Worm (Caenorhabditis elegans): Measurements from ENCODE around the gene wdr-54.

wdr-54 gene

DNA sequence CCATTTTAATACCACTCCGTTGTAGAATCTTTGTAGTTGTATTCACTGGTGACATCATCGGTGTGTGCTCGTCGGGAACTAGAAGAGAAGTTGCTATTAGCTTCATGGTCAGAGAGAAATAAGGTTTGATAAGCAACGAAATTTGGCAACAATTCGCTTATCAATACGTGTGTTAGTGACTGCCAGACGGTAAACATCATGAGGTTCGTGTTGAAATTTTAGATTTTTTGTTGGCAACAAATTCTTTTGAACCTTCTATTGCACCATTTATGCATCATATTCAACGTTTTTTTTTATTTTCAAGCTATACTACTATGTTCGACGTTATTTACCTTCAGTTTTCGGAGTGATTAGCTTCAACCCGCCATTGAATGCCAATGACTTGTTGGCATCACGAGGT, 5.0 kb upstream of the wdr-54 start (continued):
- TF ChIP-seq pqm-1 (tag; optimal IDR thresholded peaks at IDR 0.05) (peak; percentile 66), dve-1 (tag; optimal IDR thresholded peaks at IDR 0.05; ENCODE audit: insufficient read depth) (peak; percentile 59), nhr-111 (GFP tag; optimal IDR thresholded peaks at IDR 0.05) (no peak), mep-1 (tag; optimal IDR thresholded peaks at IDR 0.05) (no peak), nhr-10 (tag; optimal IDR thresholded peaks at IDR 0.05) (no peak), nhr-6 (tag; optimal IDR thresholded peaks at IDR 0.05) (no peak), lsy-2 (tag; optimal IDR thresholded peaks at IDR 0.05) (no peak), lin-1 (GFP tag; IDR thresholded peaks at IDR 0.05) (no peak), ceh-62 (tag; optimal IDR thresholded peaks at IDR 0.05) (no peak), zip-2 (tag; optimal IDR thresholded peaks at IDR 0.05) (no peak), dmd-9 (GFP tag; IDR thresholded peaks at IDR 0.05) (no peak), nhr-77 (tag; optimal IDR thresholded peaks at IDR 0.05) (peak; percentile 87), mdl-1 (tag; optimal IDR thresholded peaks at IDR 0.05) (no peak)

DNA sequence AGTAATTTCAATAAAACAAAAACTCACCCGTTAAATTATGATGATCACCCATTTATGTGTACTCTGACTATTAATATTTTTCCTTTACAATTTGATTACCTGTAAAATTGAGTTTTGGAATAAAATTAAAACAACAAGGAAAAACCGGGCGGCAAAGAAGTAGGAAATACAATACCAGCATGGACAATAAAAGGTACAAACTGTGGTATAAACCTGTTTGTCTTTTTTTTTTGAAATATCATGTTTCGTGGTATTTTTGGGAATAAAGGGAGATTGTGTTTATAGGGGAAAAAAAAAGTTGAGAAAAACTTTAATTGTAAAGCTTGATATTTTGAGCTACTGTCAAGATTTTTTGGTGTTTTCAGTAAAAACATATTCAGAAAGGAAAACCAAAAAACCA, 3.3 kb upstream of the wdr-54 start, which contains the start of gene daf-3:
daf-3 (minus strand) TSS at position 101 of the 400 bp plus-strand sequence.
- TF ChIP-seq daf-19 (GFP tag; conservative IDR thresholded peaks at IDR 0.05) (no peak), daf-16 (GFP tag; optimal IDR thresholded peaks at IDR 0.05) (no peak), daf-16 (tag; optimal IDR thresholded peaks at IDR 0.05) (peak; percentile 27)

DNA sequence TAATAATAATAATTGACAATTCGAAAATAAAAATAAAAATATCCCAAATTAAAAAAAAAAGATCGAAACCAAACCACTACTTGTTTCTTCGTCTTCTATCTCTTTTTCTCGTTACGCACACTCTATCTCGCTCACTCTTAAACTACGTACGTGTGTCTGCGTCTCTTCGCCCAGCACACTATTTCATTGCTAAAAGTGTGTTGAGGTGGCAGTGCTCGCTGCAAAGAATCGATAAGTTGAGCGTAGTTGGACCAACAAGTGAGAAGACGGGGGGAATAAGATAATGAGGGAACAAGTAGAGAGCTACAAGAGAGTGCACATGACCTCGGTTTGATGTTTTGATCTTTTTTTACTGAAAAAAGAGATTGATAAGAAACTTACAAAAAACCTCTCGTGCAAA, 2.8 kb upstream of the wdr-54 start:
- no peak for TF ChIP-seq lin-13 (GFP tag; optimal IDR thresholded peaks at IDR 0.05)
- TF ChIP-seq F44E2.7 (GFP tag; IDR thresholded peaks at IDR 0.05) = no peak
- peak; percentile 48 for TF ChIP-seq rbr-2 (tag; optimal IDR thresholded peaks at IDR 0.05)
- TF ChIP-seq unc-39 (tag; optimal IDR thresholded peaks at IDR 0.05) = no peak
- no peak for TF ChIP-seq zfp-2 (tag; optimal IDR thresholded peaks at IDR 0.05)
- no peak for TF ChIP-seq dpl-1 (GFP tag; optimal IDR thresholded peaks at IDR 0.05)
- no peak for TF ChIP-seq dmd-9 (GFP tag; IDR thresholded peaks at IDR 0.05)
- TF ChIP-seq cey-2 (tag; optimal IDR thresholded peaks at IDR 0.05; ENCODE audit: borderline replicate concordance, insufficient read depth) = no peak
- TF ChIP-seq lin-1 (GFP tag; IDR thresholded peaks at IDR 0.05) = no peak
- TF ChIP-seq saeg-2 (GFP tag; IDR thresholded peaks at IDR 0.05) = no peak
- TF ChIP-seq ces-1 (GFP tag; optimal IDR thresholded peaks at IDR 0.05) = no peak
- TF ChIP-seq ZK546.5 (tag; optimal IDR thresholded peaks at IDR 0.05) = no peak
- TF ChIP-seq ctbp-1 (GFP tag; IDR thresholded peaks at IDR 0.05) = 0 out of 2 replicates have a peak, but pooled peaks have one; percentile 13
- no peak for TF ChIP-seq lir-3 (tag; optimal IDR thresholded peaks at IDR 0.05)
- no peak for TF ChIP-seq spr-1 (tag; optimal IDR thresholded peaks at IDR 0.05)
- no peak for TF ChIP-seq arid-1 (GFP tag; conservative IDR thresholded peaks at IDR 0.05)
- no peak for TF ChIP-seq snpc-4 (tag; optimal IDR thresholded peaks at IDR 0.05)
- TF ChIP-seq R02D3.7 (tag; optimal IDR thresholded peaks at IDR 0.05) = no peak
- no peak for TF ChIP-seq fos-1 (tag; optimal IDR thresholded peaks at IDR 0.05)
- no peak for TF ChIP-seq nhr-25 (tag; optimal IDR thresholded peaks at IDR 0.05; ENCODE audit: borderline replicate concordance, insufficient read depth)
- no peak for TF ChIP-seq D1046.2 (GFP tag; IDR thresholded peaks at IDR 0.05)
- TF ChIP-seq tra-1 (GFP tag; IDR thresholded peaks at IDR 0.05) = no peak
- peak; percentile 35 for TF ChIP-seq nhr-28 (tag; optimal IDR thresholded peaks at IDR 0.05)
- TF ChIP-seq ceh-82 (tag; optimal IDR thresholded peaks at IDR 0.05) = no peak
- TF ChIP-seq ceh-28 (tag; optimal IDR thresholded peaks at IDR 0.05) = peak; percentile 41
- no peak for TF ChIP-seq egl-27 (tag; optimal IDR thresholded peaks at IDR 0.05)
- TF ChIP-seq mep-1 (tag; optimal IDR thresholded peaks at IDR 0.05) = peak; percentile 55
- no peak for TF ChIP-seq nhr-237 (tag; optimal IDR thresholded peaks at IDR 0.05)
- TF ChIP-seq spr-3 (GFP tag; optimal IDR thresholded peaks at IDR 0.05) = no peak
- no peak for TF ChIP-seq daf-12 (tag; optimal IDR thresholded peaks at IDR 0.05)
- peak; percentile 36 for TF ChIP-seq dve-1 (tag; optimal IDR thresholded peaks at IDR 0.05; ENCODE audit: insufficient read depth)
- no peak for TF ChIP-seq F10B5.3 (tag; optimal IDR thresholded peaks at IDR 0.05)
- no peak for TF ChIP-seq skn-1 (tag; optimal IDR thresholded peaks at IDR 0.05)
- peak; percentile 41 for TF ChIP-seq hlh-30 (tag; optimal IDR thresholded peaks at IDR 0.05; ENCODE audit: insufficient read depth)
- TF ChIP-seq sdz-12 (GFP tag; optimal IDR thresholded peaks at IDR 0.05) = no peak
- no peak for TF ChIP-seq ceh-62 (tag; optimal IDR thresholded peaks at IDR 0.05)
- 0 out of 2 replicates have a peak, but pooled peaks have one; percentile 25 for TF ChIP-seq egl-43 (GFP tag; IDR thresholded peaks at IDR 0.05)
- TF ChIP-seq mdl-1 (tag; optimal IDR thresholded peaks at IDR 0.05) = peak in 1 of 2 experiments; percentile 31
- no peak for TF ChIP-seq lin-38 (GFP tag; IDR thresholded peaks at IDR 0.05)
